Fruit fly (Drosophila melanogaster): ENCODE data around the gene Sfp36F.

- no peak for TF ChIP-seq psq (GFP tag; optimal IDR thresholded peaks at IDR 0.05)
- no peak for TF ChIP-seq Hr83 (GFP tag; optimal IDR thresholded peaks at IDR 0.05; ENCODE audit: poor library complexity, severe bottlenecking)
- no peak for TF ChIP-seq Rel (GFP tag; optimal IDR thresholded peaks at IDR 0.05)
- no peak for TF ChIP-seq Rel (tag; optimal IDR thresholded peaks at IDR 0.05)
- TF ChIP-seq h (GFP tag; optimal IDR thresholded peaks at IDR 0.05), result no peak
- TF ChIP-seq br (GFP tag; optimal IDR thresholded peaks at IDR 0.05), result no peak
- TF ChIP-seq usp (GFP tag; optimal IDR thresholded peaks at IDR 0.05), result no peak
- TF ChIP-seq OdsH (GFP tag; optimal IDR thresholded peaks at IDR 0.05), result no peak
- no peak for TF ChIP-seq Sp1 (GFP tag; optimal IDR thresholded peaks at IDR 0.05)
- no peak for TF ChIP-seq woc (GFP tag; optimal IDR thresholded peaks at IDR 0.05)
- TF ChIP-seq Dif (GFP tag; optimal IDR thresholded peaks at IDR 0.05; ENCODE audit: partially characterized antibody), result no peak
- no peak for TF ChIP-seq pan (optimal IDR thresholded peaks at IDR 0.05)
- TF ChIP-seq Hr78 (GFP tag; optimal IDR thresholded peaks at IDR 0.05), result no peak
- TF ChIP-seq rgr (GFP tag; optimal IDR thresholded peaks at IDR 0.05), result no peak
- TF ChIP-seq CG32264 (GFP tag; optimal IDR thresholded peaks at IDR 0.05), result no peak
Observed at dm6 chr2L:18292222-18292621, at the start of gene Sfp36F.

Measured in whole organism, wandering third instar larva.